Worm (Caenorhabditis elegans) whole organism, L1 larva: ENCODE measurements around the gene pqn-91.

Source experiments
- Y116A8C.19 ChIP-seq: sonication (generic microtip); optimal IDR thresholded peaks from 2 replicates; lab custom pipeline; 2016; ENCODE audit warnings: missing compliant biosample characterization, missing genetic modification characterization, borderline replicate concordance
- ama-1 ChIP-seq: fragments of 150-350 bp; optimal IDR thresholded peaks from 2 replicates; lab custom pipeline; 2014
- dpl-1 ChIP-seq, 3 experiments: fragments of 150-350 bp in 2 of 3; sonication (generic microtip) in 1 of 3; optimal IDR thresholded peaks; 2 replicates each; lab custom pipeline; 2014 to 2017; ENCODE audit warnings: missing biosample characterization in 3 of 3, missing genetic modification characterization in 3 of 3, missing genetic modification reagents in 3 of 3
- lin-13 ChIP-seq: fragments of 150-350 bp; optimal IDR thresholded peaks from 2 replicates; lab custom pipeline; 2014; ENCODE audit warnings: missing biosample characterization, missing genetic modification reagents, missing genetic modification characterization
- nhr-28 ChIP-seq: fragments of 150-350 bp; optimal IDR thresholded peaks from 2 replicates; lab custom pipeline; 2014; ENCODE audit warnings: missing biosample characterization, missing genetic modification characterization
- skn-1 ChIP-seq: fragments of 150-350 bp; optimal IDR thresholded peaks from 2 replicates; lab custom pipeline; 2014; ENCODE audit warnings: missing biosample characterization, missing genetic modification characterization
- zag-1 ChIP-seq: fragments of 150-350 bp; optimal IDR thresholded peaks from 2 replicates; lab custom pipeline; 2014; ENCODE audit warnings: missing biosample characterization, missing genetic modification characterization

ce11 chrIV:15302151-15302550, 10.4 kb downstream of the pqn-91 start, which contains the start of gene best-21:
- no peak for TF ChIP-seq Y116A8C.19 (tag; lab: Kevin White, UChicago)
- TF ChIP-seq dpl-1 (GFP tag; optimal IDR thresholded peaks at IDR 0.05; lab: Kevin White, UChicago) = no peak
- no peak for TF ChIP-seq nhr-28
- no peak for TF ChIP-seq lin-13 (GFP tag; lab: Kevin White, UChicago)
- no peak for TF ChIP-seq ama-1 (lab: Kevin White, UChicago)
- TF ChIP-seq skn-1 (tag; lab: Kevin White, UChicago) = no peak
- no peak for TF ChIP-seq zag-1 (tag; lab: Kevin White, UChicago)
